Worm (Caenorhabditis elegans) whole organism, young adult: Measurements from ENCODE around the gene tat-6.

ENCODE experiments used
- F22D6.2 ChIP-seq: sonication (generic microtip); optimal IDR thresholded peaks from 2 replicates; lab custom pipeline; 2016; ENCODE audit warnings: mild to moderate bottlenecking, missing genetic modification characterization, missing compliant biosample characterization
- F52B5.7 ChIP-seq: sonication (generic microtip); optimal IDR thresholded peaks from 2 replicates; lab custom pipeline; 2016; ENCODE audit warnings: mild to moderate bottlenecking, missing genetic modification characterization, missing compliant biosample characterization
- ama-1 ChIP-seq, 3 experiments: fragments of 150-350 bp in 1 of 3; sonication (generic microtip) in 2 of 3; optimal IDR thresholded peaks; 2 replicates each; lab custom pipeline; 2014 to 2018; ENCODE audit warnings: missing biosample characterization in 2 of 3, missing genetic modification characterization in 2 of 3, missing genetic modification reagents in 2 of 3
- atf-7 ChIP-seq: sonication (generic microtip); optimal IDR thresholded peaks from 2 replicates; lab custom pipeline; 2017; ENCODE audit warnings: mild to moderate bottlenecking, missing genetic modification characterization, missing compliant biosample characterization
- egrh-3 ChIP-seq: fragments of 200-800 bp; sonication (Bioruptor generic); IDR thresholded peaks from 2 replicates; pipeline ENCODE4 v1.3.6; 2022; ENCODE audit warnings: missing genetic modification reagents, missing genetic modification characterization, missing compliant biosample characterization
- lsl-1 ChIP-seq: fragments of 200-800 bp; sonication (Bioruptor generic); optimal IDR thresholded peaks from 2 replicates; lab custom pipeline; 2018; ENCODE audit warnings: mild to moderate bottlenecking, missing genetic modification characterization, moderate library complexity, missing compliant biosample characterization
- pbrm-1 ChIP-seq: fragments of 200-800 bp; sonication (Bioruptor generic); IDR thresholded peaks from 2 replicates; pipeline ENCODE4 v1.3.6; 2022; ENCODE audit warnings: missing genetic modification reagents, missing genetic modification characterization, missing compliant biosample characterization
- pha-4 ChIP-seq: fragments of 150-350 bp; sonication (generic microtip); optimal IDR thresholded peaks from 2 replicates; lab custom pipeline; 2014; ENCODE audit warnings: missing biosample characterization, missing genetic modification reagents, missing genetic modification characterization
- tbp1 ChIP-seq: fragments of 200-800 bp; sonication (Bioruptor generic); optimal IDR thresholded peaks from 2 replicates; lab custom pipeline; 2018; ENCODE audit warnings: mild to moderate bottlenecking, missing genetic modification characterization, missing compliant biosample characterization
- tbx-9 ChIP-seq: sonication (generic microtip); optimal IDR thresholded peaks from 2 replicates; lab custom pipeline; 2016; ENCODE audit warnings: borderline replicate concordance, missing genetic modification characterization, inconsistent platforms, missing compliant biosample characterization
- unc-130 ChIP-seq: sonication (generic microtip); optimal IDR thresholded peaks from 2 replicates; lab custom pipeline; 2016; ENCODE audit warnings: missing genetic modification reagents, missing genetic modification characterization, missing compliant biosample characterization
- unc-62 ChIP-seq: fragments of 150-350 bp; optimal IDR thresholded peaks from 2 replicates; lab custom pipeline; 2014; ENCODE audit warnings: missing biosample characterization, missing genetic modification reagents, missing genetic modification characterization

DNA sequence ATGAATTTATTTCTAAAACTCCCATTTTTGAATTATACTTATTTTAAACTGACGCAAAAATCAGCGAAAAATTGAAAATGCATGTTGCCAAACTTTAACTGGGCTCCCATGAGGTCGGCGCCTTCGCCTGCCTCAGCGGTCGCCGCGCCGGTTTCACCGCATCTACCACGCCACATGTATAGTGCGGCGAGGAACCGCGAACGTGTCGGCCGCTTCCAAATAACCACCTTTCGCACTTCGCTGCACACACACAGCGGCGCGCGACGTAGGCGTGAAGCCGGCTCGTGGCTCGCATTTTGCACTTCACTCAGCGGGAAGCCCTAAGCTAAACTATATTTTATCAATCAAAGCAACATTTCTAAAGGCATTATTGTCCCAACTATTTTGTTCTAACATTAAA lies 28.4 kb upstream of the tat-6 start:
- no peak for TF ChIP-seq tbx-9 (tag; lab: Kevin White, UChicago)
- TF ChIP-seq pha-4, result no peak
- TF ChIP-seq F22D6.2 (tag; lab: Kevin White, UChicago), result no peak
- no peak for TF ChIP-seq ama-1 (optimal IDR thresholded peaks at IDR 0.05; lab: Kevin White, UChicago)
- TF ChIP-seq ama-1 (GFP tag; optimal IDR thresholded peaks at IDR 0.05; lab: Kevin White, UChicago), result no peak
- no peak for TF ChIP-seq atf-7 (tag; lab: Kevin White, UChicago)
- no peak for TF ChIP-seq tbp1
- TF ChIP-seq F52B5.7 (tag; lab: Kevin White, UChicago), result no peak
- no peak for TF ChIP-seq unc-130
- TF ChIP-seq egrh-3 (GFP tag; lab: Robert Waterston, UW), result no peak; the same call in 1 of the 2 replicates
- no peak for TF ChIP-seq unc-62 (GFP tag; lab: Kevin White, UChicago)
- TF ChIP-seq lsl-1, result no peak
- TF ChIP-seq pbrm-1 (GFP tag; lab: Robert Waterston, UW), result no peak
